Fruit fly (Drosophila melanogaster) whole organism, embryonic: ENCODE measurements around the gene Prosalpha3T.

Experiments
- ATbp ChIP-seq: fragments of 200-800 bp; sonication (Bioruptor generic); optimal IDR thresholded peaks from 2 replicates; lab custom pipeline; 2017; ENCODE audit warnings: missing biosample characterization, mild to moderate bottlenecking, missing genetic modification characterization, missing genetic modification reagents
- CG10654 ChIP-seq: fragments of 200-800 bp; sonication (Bioruptor generic); optimal IDR thresholded peaks from 2 replicates; lab custom pipeline; 2016; ENCODE audit warnings: missing biosample characterization, missing genetic modification characterization
- CG11723 ChIP-seq: fragments of 200-800 bp; sonication (Bioruptor generic); optimal IDR thresholded peaks from 2 replicates; lab custom pipeline; 2017; ENCODE audit warnings: missing biosample characterization, mild to moderate bottlenecking, missing genetic modification characterization
- CG14710 ChIP-seq: fragments of 200-800 bp; sonication (Bioruptor generic); optimal IDR thresholded peaks from 3 replicates; lab custom pipeline; 2019; ENCODE audit warnings: missing biosample characterization, mild to moderate bottlenecking, missing genetic modification characterization, moderate library complexity
- CG15269 ChIP-seq: fragments of 200-800 bp; sonication (Bioruptor generic); optimal IDR thresholded peaks from 2 replicates; lab custom pipeline; 2018; ENCODE audit warnings: missing biosample characterization, mild to moderate bottlenecking, missing genetic modification characterization, moderate library complexity
- CG15696 ChIP-seq: fragments of 200-800 bp; sonication (Bioruptor generic); optimal IDR thresholded peaks from 2 replicates; lab custom pipeline; 2019; ENCODE audit warnings: missing biosample characterization, mild to moderate bottlenecking, missing genetic modification characterization, moderate library complexity
- CG1647 ChIP-seq: fragments of 200-800 bp; sonication (Bioruptor generic); optimal IDR thresholded peaks from 3 replicates; lab custom pipeline; 2016; ENCODE audit warnings: missing biosample characterization, missing genetic modification characterization
- CG17186 ChIP-seq: fragments of 200-800 bp; sonication (Bioruptor generic); optimal IDR thresholded peaks from 3 replicates; lab custom pipeline; 2017; ENCODE audit warnings: missing biosample characterization, missing genetic modification reagents, missing genetic modification characterization
- CG17568 ChIP-seq: fragments of 200-800 bp; sonication (Bioruptor generic); optimal IDR thresholded peaks from 2 replicates; lab custom pipeline; 2018; ENCODE audit warnings: missing biosample characterization, mild to moderate bottlenecking, missing genetic modification characterization, moderate library complexity
- CG17802 ChIP-seq: fragments of 200-800 bp; sonication (Bioruptor generic); optimal IDR thresholded peaks from 2 replicates; lab custom pipeline; 2018; ENCODE audit warnings: missing biosample characterization, mild to moderate bottlenecking, missing genetic modification characterization, moderate library complexity
- CG18011 ChIP-seq: fragments of 200-800 bp; sonication (Bioruptor generic); optimal IDR thresholded peaks from 2 replicates; lab custom pipeline; 2017; ENCODE audit warnings: missing biosample characterization, missing genetic modification characterization, mild to moderate bottlenecking, moderate library complexity, missing genotype
- CG18599 ChIP-seq: fragments of 200-800 bp; sonication (Bioruptor generic); optimal IDR thresholded peaks from 3 replicates; lab custom pipeline; 2017; ENCODE audit warnings: missing biosample characterization, missing genetic modification characterization, mild to moderate bottlenecking, moderate library complexity, missing genetic modification reagents
- CG2889 ChIP-seq: fragments of 200-800 bp; sonication (Bioruptor generic); IDR thresholded peaks from 3 replicates; pipeline ENCODE4 v1.3.6; 2022; ENCODE audit warnings: missing biosample characterization, missing genetic modification characterization
- CG31224 ChIP-seq: fragments of 200-800 bp; sonication (Bioruptor generic); IDR thresholded peaks from 2 replicates; pipeline ENCODE4 v1.3.6; 2022; ENCODE audit warnings: missing biosample characterization, missing genetic modification characterization
- CG31441 ChIP-seq: fragments of 200-800 bp; sonication (Bioruptor generic); IDR thresholded peaks from 2 replicates; pipeline ENCODE4 v1.3.6; 2022; ENCODE audit warnings: missing biosample characterization, missing genetic modification characterization
- CG3163 ChIP-seq: fragments of 200-800 bp; sonication (Bioruptor generic); optimal IDR thresholded peaks from 3 replicates; lab custom pipeline; 2016; ENCODE audit warnings: missing biosample characterization, missing genetic modification characterization
- CG3995 ChIP-seq: fragments of 200-800 bp; sonication (Bioruptor generic); optimal IDR thresholded peaks from 3 replicates; lab custom pipeline; 2016; ENCODE audit warnings: missing biosample characterization, missing genetic modification characterization
- CG4854 ChIP-seq: fragments of 200-800 bp; sonication (Bioruptor generic); optimal IDR thresholded peaks from 2 replicates; lab custom pipeline; 2016; ENCODE audit warnings: missing biosample characterization, missing genetic modification characterization, inconsistent platforms
- CG7987 ChIP-seq: fragments of 200-800 bp; sonication (Bioruptor generic); optimal IDR thresholded peaks from 2 replicates; lab custom pipeline; 2018; ENCODE audit warnings: missing biosample characterization, mild to moderate bottlenecking, missing genetic modification characterization, moderate library complexity
- CG8944 ChIP-seq: fragments of 200-800 bp; sonication (Bioruptor generic); optimal IDR thresholded peaks from 3 replicates; lab custom pipeline; 2016; ENCODE audit warnings: missing biosample characterization, missing genetic modification characterization
- D19B ChIP-seq: fragments of 200-800 bp; sonication (Bioruptor generic); optimal IDR thresholded peaks from 2 replicates; lab custom pipeline; 2017; ENCODE audit warnings: missing biosample characterization, mild to moderate bottlenecking, missing genetic modification characterization
- Dad ChIP-seq: fragments of 200-800 bp; sonication (Bioruptor generic); optimal IDR thresholded peaks from 3 replicates; lab custom pipeline; 2016; ENCODE audit warnings: missing biosample characterization, missing genetic modification characterization
- Dek ChIP-seq: fragments of 200-800 bp; sonication (Bioruptor generic); optimal IDR thresholded peaks from 3 replicates; lab custom pipeline; 2019; ENCODE audit warnings: missing biosample characterization, mild to moderate bottlenecking, missing genetic modification characterization, moderate library complexity
- Dp ChIP-seq: fragments of 200-800 bp; sonication (Bioruptor generic); optimal IDR thresholded peaks from 2 replicates; lab custom pipeline; 2018; ENCODE audit warnings: missing biosample characterization, mild to moderate bottlenecking, missing genetic modification characterization, moderate library complexity
- Ets97D ChIP-seq: fragments of 200-800 bp; sonication (Bioruptor generic); optimal IDR thresholded peaks from 3 replicates; lab custom pipeline; 2016; ENCODE audit warnings: missing biosample characterization, missing genetic modification characterization
- GATAe ChIP-seq: fragments of 200-800 bp; sonication (Bioruptor generic); conservative IDR thresholded peaks from 2 replicates; pipeline ENCODE4 v1.3.6; 2022; ENCODE audit warnings: missing biosample characterization, missing genetic modification characterization
- HLH54F ChIP-seq: fragments of 200-800 bp; sonication (Bioruptor generic); optimal IDR thresholded peaks from 3 replicates; lab custom pipeline; 2016; ENCODE audit warnings: missing biosample characterization, missing genetic modification characterization
- MBD-R2 ChIP-seq: fragments of 200-800 bp; sonication (Bioruptor generic); IDR thresholded peaks from 2 replicates; pipeline ENCODE4 v1.3.6; 2022; ENCODE audit warnings: missing biosample characterization, missing genetic modification characterization
- NK7.1 ChIP-seq: fragments of 200-800 bp; sonication (Bioruptor generic); optimal IDR thresholded peaks from 3 replicates; lab custom pipeline; 2016; ENCODE audit warnings: missing biosample characterization, missing genetic modification characterization
- Rx ChIP-seq: fragments of 200-800 bp; sonication (Bioruptor generic); IDR thresholded peaks from 2 replicates; pipeline ENCODE4 v1.3.6; 2022; ENCODE audit warnings: missing biosample characterization, missing genetic modification characterization
- al ChIP-seq: fragments of 200-800 bp; sonication (Bioruptor generic); IDR thresholded peaks from 2 replicates; pipeline ENCODE4 v1.3.6; 2022; ENCODE audit warnings: missing biosample characterization, missing genetic modification characterization
- amos ChIP-seq: fragments of 200-800 bp; sonication (Bioruptor generic); IDR thresholded peaks from 2 replicates; pipeline ENCODE4 v1.3.6; 2022; ENCODE audit warnings: missing biosample characterization, missing genetic modification characterization; ENCODE audit not compliant: partially characterized antibody
- cas ChIP-seq: fragments of 200-800 bp; sonication (Bioruptor generic); IDR thresholded peaks from 2 replicates; pipeline ENCODE4 v1.3.6; 2022; ENCODE audit warnings: missing biosample characterization, missing genetic modification characterization
- chinmo ChIP-seq: fragments of 200-800 bp; sonication (Bioruptor generic); IDR thresholded peaks from 4 replicates; pipeline ENCODE4 v1.3.6; 2022; ENCODE audit warnings: missing biosample characterization, missing genetic modification characterization; ENCODE audit not compliant: partially characterized antibody
- crol ChIP-seq: fragments of 200-800 bp; sonication (Bioruptor generic); IDR thresholded peaks from 2 replicates; pipeline ENCODE4 v1.3.6; 2022; ENCODE audit warnings: missing biosample characterization, missing genetic modification characterization
- fru ChIP-seq: fragments of >200 bp; optimal IDR thresholded peaks from 2 replicates; lab custom pipeline; 2017
- hbn ChIP-seq: fragments of 200-800 bp; sonication (Bioruptor generic); IDR thresholded peaks from 2 replicates; pipeline ENCODE4 v1.3.6; 2022; ENCODE audit warnings: missing biosample characterization, missing genetic modification characterization; ENCODE audit not compliant: partially characterized antibody
- ind ChIP-seq: fragments of 200-800 bp; sonication (Bioruptor generic); optimal IDR thresholded peaks from 3 replicates; lab custom pipeline; 2016; ENCODE audit warnings: missing biosample characterization, missing genetic modification characterization
- nom ChIP-seq: fragments of 200-800 bp; sonication (Bioruptor generic); optimal IDR thresholded peaks from 2 replicates; lab custom pipeline; 2017; ENCODE audit warnings: missing biosample characterization, missing genetic modification characterization, mild to moderate bottlenecking, moderate library complexity, missing genetic modification reagents
- pan ChIP-seq, 4 experiments: fragments of >200 bp in 3 of 4; fragments of 200-800 bp in 1 of 4; sonication (Bioruptor generic) in 1 of 4; optimal IDR thresholded peaks in 3 of 4; IDR thresholded peaks in 1 of 4; 2 replicates each; pipeline versions ENCODE4 v1.3.6 to Lab custom; 2017 to 2022; ENCODE audit warnings: missing biosample characterization in 2 of 4, missing genetic modification characterization in 2 of 4, mixed read lengths in 1 of 4
- pb ChIP-seq: fragments of 200-800 bp; sonication (Bioruptor generic); optimal IDR thresholded peaks from 3 replicates; lab custom pipeline; 2016; ENCODE audit warnings: missing biosample characterization, missing genetic modification characterization
- pho ChIP-seq: fragments of 200-800 bp; sonication (Bioruptor generic); optimal IDR thresholded peaks from 2 replicates; lab custom pipeline; 2016; ENCODE audit warnings: missing biosample characterization, missing genetic modification characterization
- pum ChIP-seq: fragments of 200-800 bp; sonication (Bioruptor generic); optimal IDR thresholded peaks from 2 replicates; lab custom pipeline; 2016; ENCODE audit warnings: missing biosample characterization, missing genetic modification characterization
- ranshi ChIP-seq: fragments of 200-800 bp; sonication (Bioruptor generic); IDR thresholded peaks from 2 replicates; pipeline ENCODE4 v1.3.6; 2022; ENCODE audit warnings: missing biosample characterization, missing genetic modification characterization
- row ChIP-seq: fragments of 200-800 bp; sonication (Bioruptor generic); IDR thresholded peaks from 3 replicates; pipeline ENCODE4 v1.3.6; 2022; ENCODE audit warnings: missing biosample characterization, missing genetic modification characterization
- sc ChIP-seq, 3 experiments: fragments of >200 bp in 2 of 3; fragments of 200-800 bp in 1 of 3; sonication (Bioruptor generic) in 1 of 3; optimal IDR thresholded peaks; 2 replicates in 2 of 3; 3 replicates in 1 of 3; lab custom pipeline; 2017; ENCODE audit warnings: mild to moderate bottlenecking in 1 of 3, missing biosample characterization in 1 of 3, missing genetic modification characterization in 1 of 3, missing genetic modification reagents in 1 of 3
- sens ChIP-seq: fragments of 200-800 bp; sonication (Bioruptor generic); peaks from one replicate; lab custom pipeline; 2016; ENCODE audit warnings: missing biosample characterization, missing genetic modification characterization
- sens-2 ChIP-seq: fragments of 200-800 bp; sonication (Bioruptor generic); IDR thresholded peaks from 2 replicates; pipeline ENCODE4 v1.3.6; 2022; ENCODE audit warnings: missing biosample characterization, missing genetic modification characterization
- ttk ChIP-seq: fragments of 200-800 bp; sonication (Bioruptor generic); IDR thresholded peaks from 2 replicates; pipeline ENCODE4 v2.1.2; 2022; ENCODE audit warnings: missing biosample characterization, missing genetic modification characterization
- vnd ChIP-seq: fragments of 200-800 bp; sonication (Bioruptor generic); IDR thresholded peaks from 3 replicates; pipeline ENCODE4 v1.3.6; 2022; ENCODE audit warnings: missing biosample characterization, missing genetic modification characterization; ENCODE audit not compliant: partially characterized antibody

Gene Prosalpha3T

dm6 chr3R:31168968-31169367 is 45.8 kb upstream of the Prosalpha3T start, which contains the start of gene stops (continued):
- TF ChIP-seq CG11723 (GFP tag; lab: Kevin White, UChicago), result peak; percentile 22
- TF ChIP-seq pan (optimal IDR thresholded peaks at IDR 0.05; lab: Kevin White, UChicago), result no peak
- peak in 1 of 2 experiments; percentile 23 for TF ChIP-seq pan (GFP tag; optimal IDR thresholded peaks at IDR 0.05 in 1 of 2, IDR thresholded peaks at IDR 0.05 in 1 of 2)
- no peak for TF ChIP-seq Dp (GFP tag; lab: Kevin White, UChicago)
- TF ChIP-seq amos (GFP tag; lab: Robert Waterston, UW), result no peak
- TF ChIP-seq CG15269 (tag; lab: Kevin White, UChicago), result no peak
- TF ChIP-seq HLH54F (GFP tag; lab: Kevin White, UChicago), result no peak
- TF ChIP-seq ind, result no peak
- TF ChIP-seq CG17802 (tag; lab: Kevin White, UChicago), result peak; percentile 59
- peak; percentile 1 for TF ChIP-seq Ets97D (GFP tag; lab: Kevin White, UChicago)
- no peak for TF ChIP-seq Dad (GFP tag; lab: Kevin White, UChicago)
- TF ChIP-seq CG3163 (GFP tag; lab: Kevin White, UChicago), result peak; percentile 26
- TF ChIP-seq CG31224 (GFP tag; lab: Robert Waterston, UW), result no peak
- TF ChIP-seq nom (GFP tag; lab: Kevin White, UChicago), result no peak
- TF ChIP-seq sens-2 (GFP tag; lab: Robert Waterston, UW), result no peak
- TF ChIP-seq GATAe (GFP tag; lab: Robert Waterston, UW), result no peak
- TF ChIP-seq vnd (GFP tag; lab: Robert Waterston, UW), result no peak
- no peak for TF ChIP-seq pb (GFP tag; lab: Kevin White, UChicago)
- no peak for TF ChIP-seq CG4854 (GFP tag; lab: Kevin White, UChicago)
- peak; percentile 29 for TF ChIP-seq CG18011 (GFP tag; lab: Kevin White, UChicago)
- TF ChIP-seq CG7987 (GFP tag; lab: Kevin White, UChicago), result peak; percentile 65
- TF ChIP-seq pum (GFP tag; lab: Kevin White, UChicago), result no peak
- no peak for TF ChIP-seq hbn
- no peak for TF ChIP-seq CG3995 (GFP tag; lab: Kevin White, UChicago)
- 0 out of 3 replicates have a peak, but pooled peaks have one; percentile 7 for TF ChIP-seq CG2889 (GFP tag; lab: Robert Waterston, UW)
- peak; percentile 6 for TF ChIP-seq CG1647 (GFP tag; lab: Kevin White, UChicago)
- peak; percentile 6 for TF ChIP-seq CG8944 (GFP tag; lab: Kevin White, UChicago)
- TF ChIP-seq cas (GFP tag; lab: Robert Waterston, UW), result no peak
- no peak for TF ChIP-seq al
- TF ChIP-seq Dek (tag; lab: Kevin White, UChicago), result no peak
- TF ChIP-seq CG10654 (GFP tag; lab: Kevin White, UChicago), result peak; percentile 55
- TF ChIP-seq CG14710 (tag; lab: Kevin White, UChicago), result no peak
- peak; percentile 5 for TF ChIP-seq CG18599 (GFP tag; lab: Kevin White, UChicago)
- no peak for TF ChIP-seq chinmo (GFP tag; lab: Robert Waterston, UW)
- no peak for TF ChIP-seq NK7.1 (GFP tag; lab: Kevin White, UChicago)
- peak; percentile 31 for TF ChIP-seq CG15696 (tag; lab: Kevin White, UChicago)
- no peak for TF ChIP-seq Rx (GFP tag; lab: Robert Waterston, UW)
- TF ChIP-seq sens (GFP tag; lab: Kevin White, UChicago), result peak; percentile 90
- TF ChIP-seq sc (optimal IDR thresholded peaks at IDR 0.05; lab: Kevin White, UChicago), result no peak
- TF ChIP-seq sc (GFP tag; optimal IDR thresholded peaks at IDR 0.05; lab: Kevin White, UChicago), result peak; percentile 64
- no peak for TF ChIP-seq CG17186 (GFP tag; lab: Kevin White, UChicago)
- peak; percentile 47 for TF ChIP-seq CG17568
- TF ChIP-seq ranshi (GFP tag; lab: Robert Waterston, UW), result peak; percentile 43; the same call in 1 of the 2 replicates
- TF ChIP-seq MBD-R2, result no peak; the same call in 1 of the 2 replicates
- no peak for TF ChIP-seq row (GFP tag; lab: Robert Waterston, UW)
- peak; percentile 80 for TF ChIP-seq ATbp (GFP tag; lab: Kevin White, UChicago)
- TF ChIP-seq CG31441 (GFP tag; lab: Robert Waterston, UW), result peak; percentile 23; the same call in 1 of the 2 replicates
- no peak for TF ChIP-seq fru
- TF ChIP-seq ttk, result peak; percentile 23; the same call in 1 of the 2 replicates
- TF ChIP-seq crol (GFP tag; lab: Robert Waterston, UW), result no peak
- TF ChIP-seq D19B (GFP tag; lab: Kevin White, UChicago), result no peak
- TF ChIP-seq pho (GFP tag; lab: Kevin White, UChicago), result peak; percentile 18
